Fruit fly (Drosophila melanogaster): Measurements from ENCODE around the gene CG33912.
A peak's percentile ranks its signal among the peaks of the same experiment; 100 is the strongest.

Gene CG33912

DNA sequence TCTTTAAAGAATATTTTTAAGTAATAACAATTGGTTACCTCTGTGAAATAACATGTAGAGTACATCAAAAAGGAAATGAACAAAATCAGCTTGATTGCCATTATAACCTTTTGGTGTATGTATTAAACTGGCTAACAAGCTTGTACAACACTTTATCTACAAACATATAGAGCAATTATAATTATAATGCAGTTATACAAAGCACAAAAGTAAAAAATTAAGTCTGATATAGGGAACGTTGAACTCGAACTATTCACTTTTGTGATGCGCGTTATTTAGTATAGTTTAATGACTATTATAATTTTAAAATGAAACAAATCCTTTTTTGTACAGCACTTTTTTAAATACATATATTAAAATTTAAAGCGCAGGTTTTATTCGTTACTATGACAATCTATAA is at the start of gene CG33912:
TSS of gene CG33912 (minus strand) at position 101 of the 400 bp plus-strand sequence.
- no peak for TF ChIP-seq noc (tag; optimal IDR thresholded peaks at IDR 0.05)

DNA sequence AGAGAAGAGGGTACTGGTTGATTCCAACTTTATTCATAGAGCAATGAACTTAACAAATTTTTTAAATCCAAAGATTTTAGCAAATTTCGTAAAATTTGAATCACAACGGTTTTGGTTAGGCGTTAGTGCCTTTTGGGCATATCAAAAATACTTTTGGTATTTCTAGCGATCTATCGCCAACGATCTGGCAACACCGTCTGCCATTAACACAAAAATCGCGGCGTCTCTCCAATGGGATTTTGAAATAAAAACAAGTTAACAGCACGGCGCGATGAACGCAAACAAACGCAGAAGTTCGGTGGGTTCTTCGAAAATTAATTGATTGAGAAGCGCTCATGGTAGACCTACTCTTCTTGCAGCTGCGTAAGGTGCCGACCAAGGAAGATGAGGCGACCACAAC is 44.7 kb upstream of the CG33912 start, which contains the start of gene Spc105R:
TSS of gene Spc105R (plus strand) at position 203 of the 400 bp plus-strand sequence.
- TF ChIP-seq noc (tag; optimal IDR thresholded peaks at IDR 0.05) = no peak

dm6 chr3L:20798325-20798846 is 42.9 kb upstream of the CG33912 start, which contains the start of the genes CG3698 and tzn:
CG3698 (minus strand) TSS chr3L:20798375.
tzn (plus strand) TSS chr3L:20798645.
- TF ChIP-seq noc (tag; optimal IDR thresholded peaks at IDR 0.05) = no peak

- no peak for TF ChIP-seq noc (tag; optimal IDR thresholded peaks at IDR 0.05)
Measured at dm6 chr3L:20797379-20797778, 41.9 kb upstream of the CG33912 start.

dm6 chr3L:20796757-20797156 is 41.3 kb upstream of the CG33912 start:
- TF ChIP-seq noc (tag; optimal IDR thresholded peaks at IDR 0.05) = no peak

- no peak for TF ChIP-seq noc (tag; optimal IDR thresholded peaks at IDR 0.05)
Measured at dm6 chr3L:20792693-20793092, 37.2 kb upstream of the CG33912 start, which contains the start of gene Six4. Six4 (minus strand) TSS chr3L:20792777.

dm6 chr3L:20789299-20789698 is 33.8 kb upstream of the CG33912 start:
- TF ChIP-seq noc (tag; optimal IDR thresholded peaks at IDR 0.05) = no peak

- TF ChIP-seq noc (tag; optimal IDR thresholded peaks at IDR 0.05) = no peak
Measured at dm6 chr3L:20787835-20788380, 32.4 kb upstream of the CG33912 start, which contains the start of gene CG11396. CG11396 (minus strand) TSS chr3L:20788137.

dm6 chr3L:20785742-20786427 is 30.4 kb upstream of the CG33912 start, which contains the start of gene Pcif1:
Pcif1 (minus strand) TSS chr3L:20786197.
- TF ChIP-seq noc (tag; optimal IDR thresholded peaks at IDR 0.05) = no peak

- TF ChIP-seq noc (tag; optimal IDR thresholded peaks at IDR 0.05) = peak; percentile 66
Measured at dm6 chr3L:20784812-20785671, 29.6 kb upstream of the CG33912 start.

DNA sequence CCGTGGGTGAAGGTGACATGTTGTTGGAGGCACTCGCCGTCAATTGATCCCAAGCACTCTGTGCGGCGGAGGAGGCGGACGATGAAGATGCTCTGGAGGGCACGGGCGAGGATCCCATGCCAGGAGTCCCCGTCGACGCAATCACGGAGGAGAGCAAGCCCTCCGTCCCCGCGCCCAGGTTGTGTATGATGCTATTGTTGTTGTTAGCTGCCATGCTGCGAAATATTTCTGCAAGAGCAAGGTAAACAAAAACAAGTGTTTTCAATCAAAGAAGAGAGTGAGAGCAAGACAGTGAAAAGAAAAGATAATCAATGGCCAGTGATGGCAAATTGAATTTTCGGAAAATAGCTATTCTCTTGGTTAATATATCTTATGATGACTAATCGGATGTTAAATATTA is 28.9 kb upstream of the CG33912 start:
- no peak for TF ChIP-seq noc (tag; optimal IDR thresholded peaks at IDR 0.05)

dm6 chr3L:20778224-20779063 is 23.0 kb upstream of the CG33912 start, which contains the start of the genes Pex16 and Pex14:
Pex16 (minus strand) TSS chr3L:20778264.
Pex14 (plus strand) TSS chr3L:20778799.
- no peak for TF ChIP-seq noc (tag; optimal IDR thresholded peaks at IDR 0.05)

DNA sequence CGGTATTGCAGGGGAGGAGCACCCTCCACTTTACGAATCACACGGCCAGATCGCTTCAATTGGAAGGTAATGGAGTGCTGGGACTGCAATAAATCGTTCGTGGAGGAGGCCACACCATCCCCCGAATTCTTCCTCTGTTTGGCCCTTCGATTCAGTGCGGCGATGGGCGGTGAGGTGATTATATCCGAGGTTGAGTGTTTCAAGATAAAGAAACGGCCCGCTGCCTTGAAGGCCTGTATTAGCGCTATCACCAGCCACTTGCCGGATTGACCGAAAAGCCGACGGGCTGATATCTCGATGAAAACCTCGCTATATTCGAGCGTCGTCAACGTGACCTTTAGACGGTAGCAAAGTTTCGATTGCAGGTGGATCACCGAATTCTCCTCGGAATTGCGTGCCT is 22.0 kb upstream of the CG33912 start:
- TF ChIP-seq noc (tag; optimal IDR thresholded peaks at IDR 0.05) = no peak

DNA sequence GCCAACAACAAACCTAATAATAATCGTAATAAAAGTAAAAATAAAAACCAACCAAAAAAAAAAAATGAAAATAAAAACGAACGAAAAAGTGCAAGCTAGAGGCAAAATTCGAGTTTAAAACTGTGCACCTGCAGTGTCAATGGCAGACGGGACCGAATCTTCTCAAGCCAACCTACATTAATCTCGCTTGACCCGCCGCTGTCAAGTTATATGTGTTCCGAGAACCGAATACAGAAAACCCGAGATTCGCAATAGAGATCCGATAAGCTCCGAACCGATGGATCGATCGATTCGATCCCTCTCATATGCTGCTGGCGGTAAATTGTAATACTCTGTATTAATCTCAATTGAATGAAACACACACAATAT is 17.1 kb upstream of the CG33912 start:
- TF ChIP-seq noc (tag; optimal IDR thresholded peaks at IDR 0.05) = no peak
